Worm (Caenorhabditis elegans): ENCODE data around the gene metl-13.

The metl-13 gene

DNA sequence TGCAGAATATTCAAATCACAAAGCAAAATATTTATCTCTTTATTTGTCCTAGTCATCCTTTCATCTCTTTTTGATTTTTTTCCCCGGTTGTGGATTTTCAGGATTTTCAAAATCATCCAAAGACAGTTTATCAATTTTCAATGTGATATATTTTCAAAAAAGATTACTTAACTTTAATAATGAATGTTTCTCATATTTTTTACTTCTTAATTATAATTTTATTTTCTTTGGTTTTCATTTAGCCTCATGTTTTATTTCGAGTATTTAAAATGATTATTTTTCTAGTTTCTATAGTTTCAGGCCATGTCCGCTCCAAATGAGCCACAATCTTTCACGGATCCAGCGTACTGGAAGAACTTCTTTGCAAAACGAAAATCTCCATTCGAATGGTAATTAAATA, at the start of gene metl-13:
TSS of gene metl-13 (plus strand) at position 301 of the 400 bp plus-strand sequence.
- TF ChIP-seq lin-38 (GFP tag; IDR thresholded peaks at IDR 0.05), result 0 out of 2 replicates have a peak, but pooled peaks have one; percentile 24
- no peak for TF ChIP-seq sdz-12 (GFP tag; optimal IDR thresholded peaks at IDR 0.05)

DNA sequence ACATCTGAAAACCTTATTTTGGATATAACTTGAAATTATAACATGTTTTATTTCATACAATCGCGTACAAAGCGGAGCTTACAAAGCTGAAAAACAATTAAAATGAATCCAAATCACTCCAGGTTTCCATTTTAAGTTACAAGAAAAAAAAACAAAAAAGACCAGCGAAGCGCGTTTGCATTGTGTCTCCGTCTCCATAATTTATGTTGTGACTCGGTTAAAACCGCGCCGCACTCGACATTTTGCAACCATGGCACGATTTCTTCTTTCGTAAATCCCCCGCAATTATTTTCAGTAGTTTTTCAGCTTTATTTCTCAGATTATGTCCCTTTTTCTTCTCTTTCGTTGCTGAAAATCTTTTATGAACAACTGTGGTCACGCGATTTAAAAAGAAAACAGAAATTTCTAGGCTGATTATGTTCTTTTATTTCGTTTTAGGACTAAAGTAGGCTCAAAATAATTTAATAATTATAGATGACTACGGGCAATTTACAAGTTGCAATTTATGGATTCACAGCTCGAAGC, 49.4 kb upstream of the metl-13 start, which contains the start of the genes F38A5.2 and dnj-11:
TSS of gene F38A5.2 (minus strand) at position 4 of the 525 bp plus-strand sequence.
TSS of gene dnj-11 (plus strand) at position 475 of the 525 bp plus-strand sequence.
- TF ChIP-seq nhr-10 (tag; optimal IDR thresholded peaks at IDR 0.05) (no peak), nhr-25 (tag; optimal IDR thresholded peaks at IDR 0.05; ENCODE audit: borderline replicate concordance, insufficient read depth) (no peak), dpl-1 (GFP tag; optimal IDR thresholded peaks at IDR 0.05) (peak; percentile 80), snpc-1.2 (GFP tag; IDR thresholded peaks at IDR 0.05) (peak; percentile 66), hif-1 (tag; optimal IDR thresholded peaks at IDR 0.05) (peak in 1 of 2 experiments; percentile 55), F26F4.8 (GFP tag; conservative IDR thresholded peaks at IDR 0.05) (no peak), nhr-237 (tag; optimal IDR thresholded peaks at IDR 0.05) (no peak), nhr-41 (GFP tag; IDR thresholded peaks at IDR 0.05) (no peak), egl-27 (tag; optimal IDR thresholded peaks at IDR 0.05) (no peak), hlh-30 (tag; optimal IDR thresholded peaks at IDR 0.05; ENCODE audit: insufficient read depth) (peak; percentile 70), fos-1 (tag; optimal IDR thresholded peaks at IDR 0.05) (no peak), zip-11 (GFP tag; IDR thresholded peaks at IDR 0.05) (no peak), nhr-28 (tag; optimal IDR thresholded peaks at IDR 0.05) (peak; percentile 59), ceh-32 (tag; optimal IDR thresholded peaks at IDR 0.05; ENCODE audit: poor library complexity) (no peak), ZK546.5 (tag; optimal IDR thresholded peaks at IDR 0.05) (no peak), set-16 (GFP tag; IDR thresholded peaks at IDR 0.05) (no peak), lin-13 (GFP tag; optimal IDR thresholded peaks at IDR 0.05) (peak; percentile 50), dmd-6 (GFP tag; IDR thresholded peaks at IDR 0.05) (peak; percentile 34; the same call in 1 of the 2 replicates), F10B5.3 (tag; optimal IDR thresholded peaks at IDR 0.05) (no peak), T26A8.4 (GFP tag; IDR thresholded peaks at IDR 0.05) (no peak), fkh-10 (GFP tag; optimal IDR thresholded peaks at IDR 0.05) (peak; percentile 38), Y48G9A.11 (GFP tag; IDR thresholded peaks at IDR 0.05) (no peak), mep-1 (tag; optimal IDR thresholded peaks at IDR 0.05) (peak; percentile 84), attf-4 (tag; optimal IDR thresholded peaks at IDR 0.05) (no peak), daf-12 (tag; optimal IDR thresholded peaks at IDR 0.05) (no peak), ztf-7 (tag; optimal IDR thresholded peaks at IDR 0.05) (no peak), egl-43 (GFP tag; IDR thresholded peaks at IDR 0.05) (no peak), gei-8 (GFP tag; optimal IDR thresholded peaks at IDR 0.05) (no peak), daf-8 (GFP tag; IDR thresholded peaks at IDR 0.05) (no peak), ceh-44 (GFP tag; IDR thresholded peaks at IDR 0.05) (no peak), saeg-2 (GFP tag; IDR thresholded peaks at IDR 0.05) (no peak), aha-1 (tag) (peak; percentile 95), daf-19 (GFP tag; conservative IDR thresholded peaks at IDR 0.05) (no peak), duxl-1 (tag; optimal IDR thresholded peaks at IDR 0.05; ENCODE audit: poor library complexity) (peak; percentile 26), tag-97 (GFP tag; IDR thresholded peaks at IDR 0.05) (no peak), R02D3.7 (tag; optimal IDR thresholded peaks at IDR 0.05) (no peak), mdt-29 (GFP tag; IDR thresholded peaks at IDR 0.05) (no peak), lin-39 (tag; optimal IDR thresholded peaks at IDR 0.05) (no peak), Y5F2A.4 (GFP tag; optimal IDR thresholded peaks at IDR 0.05) (no peak), zfp-3 (GFP tag; conservative IDR thresholded peaks at IDR 0.05) (no peak), zag-1 (tag; optimal IDR thresholded peaks at IDR 0.05) (no peak), dmd-9 (GFP tag; IDR thresholded peaks at IDR 0.05) (no peak), nhr-6 (tag; optimal IDR thresholded peaks at IDR 0.05) (peak; percentile 82), snpc-4 (tag; optimal IDR thresholded peaks at IDR 0.05) (peak; percentile 43), hmg-1.1 (GFP tag; IDR thresholded peaks at IDR 0.05) (0 out of 2 replicates have a peak, but pooled peaks have one; percentile 41), unc-130 (GFP tag; optimal IDR thresholded peaks at IDR 0.05) (peak; percentile 46), lsy-2 (tag; optimal IDR thresholded peaks at IDR 0.05) (peak in 1 of 2 experiments; percentile 89)

Data from whole organism, L4 larva.